Fruit fly (Drosophila melanogaster): ENCODE data around the gene MME1.

Gene MME1

dm6 chr2L:7026988-7027908 lies at the start of gene MME1, which contains the start of gene CG31908:
MME1 (plus strand) TSS chr2L:7027526.
CG31908 (minus strand) TSS chr2L:7027389.
- TF ChIP-seq rgr (GFP tag; optimal IDR thresholded peaks at IDR 0.05) (peak; percentile 66), tai (GFP tag; optimal IDR thresholded peaks at IDR 0.05) (peak; percentile 82), Hr78 (GFP tag; optimal IDR thresholded peaks at IDR 0.05) (no peak), dmrt93B (GFP tag; optimal IDR thresholded peaks at IDR 0.05) (no peak), Mio (GFP tag; optimal IDR thresholded peaks at IDR 0.05) (no peak), sv (GFP tag; optimal IDR thresholded peaks at IDR 0.05) (peak; percentile 20), fru (GFP tag; optimal IDR thresholded peaks at IDR 0.05) (peak; percentile 59), Abd-B (GFP tag; optimal IDR thresholded peaks at IDR 0.05) (no peak), OdsH (GFP tag; optimal IDR thresholded peaks at IDR 0.05) (peak; percentile 41), CG9705 (GFP tag; optimal IDR thresholded peaks at IDR 0.05) (no peak), Jra (GFP tag; optimal IDR thresholded peaks at IDR 0.05) (peak; percentile 81), usp (GFP tag; optimal IDR thresholded peaks at IDR 0.05) (no peak), foxo (GFP tag; optimal IDR thresholded peaks at IDR 0.05) (peak in 1 of 2 experiments; percentile 63), jim (GFP tag; optimal IDR thresholded peaks at IDR 0.05) (no peak), pan (optimal IDR thresholded peaks at IDR 0.05) (no peak), HLH106 (tag; optimal IDR thresholded peaks at IDR 0.05) (peak; percentile 3), Vsx2 (GFP tag; optimal IDR thresholded peaks at IDR 0.05; ENCODE audit: partially characterized antibody) (no peak), h (GFP tag; optimal IDR thresholded peaks at IDR 0.05) (peak; percentile 54), dsf (GFP tag; optimal IDR thresholded peaks at IDR 0.05; ENCODE audit: borderline replicate concordance) (peak; percentile 45), GATAd (GFP tag; optimal IDR thresholded peaks at IDR 0.05) (peak; percentile 80), Myc (optimal IDR thresholded peaks at IDR 0.05) (peak; percentile 40), ey (GFP tag; optimal IDR thresholded peaks at IDR 0.05) (peak; percentile 65), psq (GFP tag; optimal IDR thresholded peaks at IDR 0.05) (peak; percentile 51), Sp1 (GFP tag; optimal IDR thresholded peaks at IDR 0.05) (peak; percentile 23), br (GFP tag; optimal IDR thresholded peaks at IDR 0.05) (peak; percentile 58), brk (GFP tag; optimal IDR thresholded peaks at IDR 0.05) (peak; percentile 42), Hr83 (GFP tag; optimal IDR thresholded peaks at IDR 0.05; ENCODE audit: poor library complexity, severe bottlenecking) (peak; percentile 84), Hnf4 (GFP tag; optimal IDR thresholded peaks at IDR 0.05) (peak; percentile 45), Dfd (GFP tag; optimal IDR thresholded peaks at IDR 0.05) (no peak), sage (GFP tag; optimal IDR thresholded peaks at IDR 0.05) (peak; percentile 54), Dif (GFP tag; optimal IDR thresholded peaks at IDR 0.05; ENCODE audit: partially characterized antibody) (no peak), CG32264 (GFP tag; optimal IDR thresholded peaks at IDR 0.05) (peak; percentile 32)

DNA sequence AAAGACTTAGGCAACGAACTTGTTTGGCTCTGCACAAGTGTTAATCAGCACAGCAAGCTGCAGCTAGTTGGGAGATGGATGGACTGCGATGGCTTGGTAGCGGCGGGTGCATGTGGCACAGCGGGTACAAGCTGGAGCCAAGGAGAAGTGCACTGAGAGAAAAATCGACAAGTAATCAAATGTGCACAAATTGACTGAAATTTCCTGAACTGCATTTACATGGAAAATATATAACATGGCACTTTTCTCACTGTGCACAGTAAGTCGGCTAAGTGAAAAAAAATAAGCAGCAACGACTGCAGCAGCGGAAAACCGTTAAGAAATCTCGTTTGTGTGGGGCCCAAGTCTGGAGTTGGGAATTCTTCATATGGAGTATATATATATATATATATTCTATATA lies 36.2 kb upstream of the MME1 start:
- TF ChIP-seq GATAd (GFP tag; optimal IDR thresholded peaks at IDR 0.05) (no peak), Hr78 (GFP tag; optimal IDR thresholded peaks at IDR 0.05) (no peak), h (GFP tag; optimal IDR thresholded peaks at IDR 0.05) (peak; percentile 20), Jra (GFP tag; optimal IDR thresholded peaks at IDR 0.05) (no peak), rgr (GFP tag; optimal IDR thresholded peaks at IDR 0.05) (peak; percentile 3), fru (GFP tag; optimal IDR thresholded peaks at IDR 0.05) (peak; percentile 45), foxo (GFP tag; optimal IDR thresholded peaks at IDR 0.05) (peak in 1 of 2 experiments; percentile 24), Dif (GFP tag; optimal IDR thresholded peaks at IDR 0.05; ENCODE audit: partially characterized antibody) (no peak)

DNA sequence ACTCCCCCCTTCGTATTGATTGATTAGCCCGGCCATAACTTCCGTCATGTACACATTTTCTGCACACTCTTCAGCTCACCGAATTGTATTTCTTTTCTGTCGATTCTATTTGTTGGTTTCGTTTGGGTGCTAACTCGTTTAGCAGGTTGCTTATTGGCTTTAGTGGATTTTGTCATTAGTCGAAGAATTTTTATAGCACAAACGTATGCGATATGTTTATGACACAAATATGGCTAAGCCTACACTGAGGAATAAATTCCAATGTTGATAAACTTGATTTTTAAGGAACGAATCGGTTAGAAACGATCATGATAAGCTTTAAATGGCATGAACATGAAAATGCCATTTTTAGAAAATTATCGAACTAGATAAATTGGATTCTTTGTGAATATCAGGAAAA lies 28.6 kb upstream of the MME1 start:
- TF ChIP-seq usp (GFP tag; optimal IDR thresholded peaks at IDR 0.05) (no peak), dsf (GFP tag; optimal IDR thresholded peaks at IDR 0.05; ENCODE audit: borderline replicate concordance) (no peak), Mio (GFP tag; optimal IDR thresholded peaks at IDR 0.05) (no peak), dmrt93B (GFP tag; optimal IDR thresholded peaks at IDR 0.05) (no peak), HLH106 (tag; optimal IDR thresholded peaks at IDR 0.05) (no peak), woc (GFP tag; optimal IDR thresholded peaks at IDR 0.05) (no peak), Hr78 (GFP tag; optimal IDR thresholded peaks at IDR 0.05) (no peak), Jra (GFP tag; optimal IDR thresholded peaks at IDR 0.05) (no peak), foxo (GFP tag; optimal IDR thresholded peaks at IDR 0.05) (no peak), Sp1 (GFP tag; optimal IDR thresholded peaks at IDR 0.05) (no peak), CrebA (GFP tag; optimal IDR thresholded peaks at IDR 0.05; ENCODE audit: borderline replicate concordance) (no peak)

All from whole organism, wandering third instar larva.